Fruit fly (Drosophila melanogaster) whole organism, embryonic: Measurements from ENCODE around the gene CG12224.
A peak's percentile ranks its signal among the peaks of the same experiment; 100 is the strongest.

Experiments used
- Antp ChIP-seq: fragments of 200-800 bp; sonication (Bioruptor generic); optimal IDR thresholded peaks from 3 replicates; lab custom pipeline; 2016; ENCODE audit warnings: missing biosample characterization, missing genetic modification characterization
- Atf6 ChIP-seq: fragments of 200-800 bp; sonication (Bioruptor generic); IDR thresholded peaks from 2 replicates; pipeline ENCODE4 v1.3.6; 2022; ENCODE audit warnings: missing biosample characterization, missing genetic modification characterization
- CG10274 ChIP-seq: fragments of 200-800 bp; sonication (Bioruptor generic); optimal IDR thresholded peaks from 3 replicates; lab custom pipeline; 2017; ENCODE audit warnings: missing biosample characterization, mild to moderate bottlenecking, missing genetic modification characterization
- CG10431 ChIP-seq: fragments of 200-800 bp; sonication (Bioruptor generic); optimal IDR thresholded peaks from 3 replicates; lab custom pipeline; 2018; ENCODE audit warnings: missing biosample characterization, mild to moderate bottlenecking, missing genetic modification characterization
- CG10959 ChIP-seq: fragments of 200-800 bp; sonication (Bioruptor generic); IDR thresholded peaks from 2 replicates; pipeline ENCODE4 v1.3.6; 2022; ENCODE audit warnings: missing biosample characterization, missing genetic modification characterization
- CG11085 ChIP-seq: fragments of 200-800 bp; sonication (Bioruptor generic); IDR thresholded peaks from 2 replicates; pipeline ENCODE4 v1.3.6; 2022; ENCODE audit warnings: missing biosample characterization, missing genetic modification characterization
- CG11247 ChIP-seq: fragments of 200-800 bp; sonication (Bioruptor generic); IDR thresholded peaks from 2 replicates; pipeline ENCODE4 v1.3.6; 2022; ENCODE audit warnings: missing biosample characterization, missing genetic modification characterization
- CG12236 ChIP-seq: fragments of 200-800 bp; sonication (Bioruptor generic); optimal IDR thresholded peaks from 2 replicates; lab custom pipeline; 2016; ENCODE audit warnings: missing biosample characterization, missing genetic modification characterization
- CG14710 ChIP-seq: fragments of 200-800 bp; sonication (Bioruptor generic); optimal IDR thresholded peaks from 3 replicates; lab custom pipeline; 2019; ENCODE audit warnings: missing biosample characterization, mild to moderate bottlenecking, missing genetic modification characterization, moderate library complexity
- CG15269 ChIP-seq: fragments of 200-800 bp; sonication (Bioruptor generic); optimal IDR thresholded peaks from 2 replicates; lab custom pipeline; 2018; ENCODE audit warnings: missing biosample characterization, mild to moderate bottlenecking, missing genetic modification characterization, moderate library complexity
- CG15601 ChIP-seq: fragments of 200-800 bp; sonication (Bioruptor generic); optimal IDR thresholded peaks from 3 replicates; lab custom pipeline; 2019; ENCODE audit warnings: missing biosample characterization, mild to moderate bottlenecking, missing genetic modification characterization, moderate library complexity
- CG17802 ChIP-seq: fragments of 200-800 bp; sonication (Bioruptor generic); optimal IDR thresholded peaks from 2 replicates; lab custom pipeline; 2018; ENCODE audit warnings: missing biosample characterization, mild to moderate bottlenecking, missing genetic modification characterization, moderate library complexity
- CG1792 ChIP-seq: fragments of 200-800 bp; sonication (Bioruptor generic); optimal IDR thresholded peaks from 2 replicates; lab custom pipeline; 2016; ENCODE audit warnings: missing biosample characterization, missing genetic modification characterization
- CG18262 ChIP-seq: fragments of 200-800 bp; optimal IDR thresholded peaks from 3 replicates; lab custom pipeline; 2019; ENCODE audit warnings: missing biosample characterization, mild to moderate bottlenecking, missing genetic modification characterization, moderate library complexity
- CG2129 ChIP-seq: fragments of 200-800 bp; sonication (Bioruptor generic); IDR thresholded peaks from 2 replicates; pipeline ENCODE4 v1.3.6; 2022; ENCODE audit warnings: missing biosample characterization, missing genetic modification characterization; ENCODE audit not compliant: partially characterized antibody
- CG2889 ChIP-seq: fragments of 200-800 bp; sonication (Bioruptor generic); IDR thresholded peaks from 3 replicates; pipeline ENCODE4 v1.3.6; 2022; ENCODE audit warnings: missing biosample characterization, missing genetic modification characterization
- CG31224 ChIP-seq: fragments of 200-800 bp; sonication (Bioruptor generic); IDR thresholded peaks from 2 replicates; pipeline ENCODE4 v1.3.6; 2022; ENCODE audit warnings: missing biosample characterization, missing genetic modification characterization
- CG31365 ChIP-seq: fragments of 200-800 bp; sonication (Bioruptor generic); optimal IDR thresholded peaks from 2 replicates; lab custom pipeline; 2018; ENCODE audit warnings: missing biosample characterization, mild to moderate bottlenecking, missing genetic modification characterization
- CG4404 ChIP-seq: fragments of 200-800 bp; sonication (Bioruptor generic); IDR thresholded peaks from 2 replicates; pipeline ENCODE4 v1.3.6; 2022; ENCODE audit warnings: missing biosample characterization, missing genetic modification characterization
- CG4820 ChIP-seq: fragments of 200-800 bp; sonication (Bioruptor generic); optimal IDR thresholded peaks from 3 replicates; lab custom pipeline; 2016; ENCODE audit warnings: missing biosample characterization, missing genetic modification characterization
- CG6654 ChIP-seq: fragments of 200-800 bp; sonication (Bioruptor generic); optimal IDR thresholded peaks from 2 replicates; lab custom pipeline; 2017; ENCODE audit warnings: missing biosample characterization, mild to moderate bottlenecking, missing genetic modification characterization
- CG6689 ChIP-seq: fragments of 200-800 bp; sonication (Bioruptor generic); IDR thresholded peaks from 2 replicates; pipeline ENCODE4 v1.3.6; 2022; ENCODE audit warnings: missing biosample characterization, missing genetic modification characterization
- CG6765 ChIP-seq: fragments of 200-800 bp; sonication (Bioruptor generic); optimal IDR thresholded peaks from 3 replicates; lab custom pipeline; 2017; ENCODE audit warnings: missing biosample characterization, mild to moderate bottlenecking, missing genetic modification characterization
- CG8089 ChIP-seq: fragments of 200-800 bp; sonication (Bioruptor generic); optimal IDR thresholded peaks from 3 replicates; lab custom pipeline; 2016; ENCODE audit warnings: missing biosample characterization, missing genetic modification characterization
- CG8290 ChIP-seq, 3 experiments: fragments of 200-800 bp; sonication (Bioruptor generic); optimal IDR thresholded peaks; 2 replicates each; lab custom pipeline; 2016 to 2019; ENCODE audit warnings: missing biosample characterization in 3 of 3, missing genetic modification characterization in 3 of 3, mild to moderate bottlenecking in 2 of 3, moderate library complexity in 1 of 3
- CG8924 ChIP-seq: fragments of 200-800 bp; optimal IDR thresholded peaks from 3 replicates; lab custom pipeline; 2019; ENCODE audit warnings: missing biosample characterization, mild to moderate bottlenecking, missing genetic modification characterization, moderate library complexity
- CG9932 ChIP-seq: fragments of 200-800 bp; sonication (Bioruptor generic); IDR thresholded peaks from 2 replicates; pipeline ENCODE4 v1.3.6; 2022; ENCODE audit warnings: missing biosample characterization, missing genetic modification characterization
- Dek ChIP-seq: fragments of 200-800 bp; sonication (Bioruptor generic); optimal IDR thresholded peaks from 3 replicates; lab custom pipeline; 2019; ENCODE audit warnings: missing biosample characterization, mild to moderate bottlenecking, missing genetic modification characterization, moderate library complexity
- Dip2 ChIP-seq: fragments of 200-800 bp; sonication (Bioruptor generic); IDR thresholded peaks from 2 replicates; pipeline ENCODE4 v1.3.6; 2022; ENCODE audit warnings: missing biosample characterization, missing genetic modification characterization
- Gug ChIP-seq: fragments of 200-800 bp; sonication (Bioruptor generic); IDR thresholded peaks from 4 replicates; pipeline ENCODE4 v1.3.6; 2022; ENCODE audit warnings: missing biosample characterization, missing genetic modification characterization
- MBD-R2 ChIP-seq: fragments of 200-800 bp; sonication (Bioruptor generic); IDR thresholded peaks from 2 replicates; pipeline ENCODE4 v1.3.6; 2022; ENCODE audit warnings: missing biosample characterization, missing genetic modification characterization
- MTF-1 ChIP-seq: fragments of 200-800 bp; sonication (Bioruptor generic); optimal IDR thresholded peaks from 2 replicates; lab custom pipeline; 2018; ENCODE audit warnings: missing biosample characterization, mild to moderate bottlenecking, missing genetic modification characterization, borderline replicate concordance
- Ptx1 ChIP-seq: fragments of 200-800 bp; sonication (Bioruptor generic); IDR thresholded peaks from 2 replicates; pipeline ENCODE4 v1.3.6; 2022; ENCODE audit warnings: missing biosample characterization, missing genetic modification characterization
- Side ChIP-seq: fragments of 200-800 bp; sonication (Bioruptor generic); optimal IDR thresholded peaks from 2 replicates; lab custom pipeline; 2016; ENCODE audit warnings: missing biosample characterization, missing genetic modification characterization
- bbx ChIP-seq: fragments of 200-800 bp; sonication (Bioruptor generic); IDR thresholded peaks from 2 replicates; pipeline ENCODE4 v1.3.6; 2022; ENCODE audit warnings: missing biosample characterization, missing genetic modification characterization; ENCODE audit not compliant: partially characterized antibody
- br ChIP-seq: fragments of >200 bp; optimal IDR thresholded peaks from 2 replicates; lab custom pipeline; 2017
- cato ChIP-seq: fragments of 200-800 bp; sonication (Bioruptor generic); optimal IDR thresholded peaks from 2 replicates; lab custom pipeline; 2016; ENCODE audit warnings: missing biosample characterization, missing genetic modification characterization, borderline replicate concordance
- dimm ChIP-seq: fragments of 200-800 bp; sonication (Bioruptor generic); IDR thresholded peaks from 2 replicates; pipeline ENCODE4 v1.3.6; 2022; ENCODE audit warnings: missing biosample characterization, missing genetic modification characterization
- fu2 ChIP-seq: fragments of 200-800 bp; sonication (Bioruptor generic); optimal IDR thresholded peaks from 2 replicates; lab custom pipeline; 2016; ENCODE audit warnings: missing biosample characterization, missing genetic modification characterization
- gem ChIP-seq: fragments of 200-800 bp; sonication (Bioruptor generic); optimal IDR thresholded peaks from 2 replicates; lab custom pipeline; 2019; ENCODE audit warnings: missing biosample characterization, mild to moderate bottlenecking, missing genetic modification characterization, moderate library complexity
- gsb ChIP-seq: fragments of 200-800 bp; sonication (Bioruptor generic); IDR thresholded peaks from 2 replicates; pipeline ENCODE4 v1.3.6; 2022; ENCODE audit warnings: missing biosample characterization, missing genetic modification characterization
- hth ChIP-seq: fragments of >200 bp; optimal IDR thresholded peaks from 2 replicates; lab custom pipeline; 2017; ENCODE audit warnings: inconsistent platforms
- lbe ChIP-seq: fragments of 200-800 bp; sonication (Bioruptor generic); optimal IDR thresholded peaks from 2 replicates; lab custom pipeline; 2016; ENCODE audit warnings: missing biosample characterization, mild to moderate bottlenecking, missing genetic modification characterization
- lov ChIP-seq, 2 experiments: fragments of 200-800 bp in 1 of 2; fragments of >200 bp in 1 of 2; sonication (Bioruptor generic) in 1 of 2; IDR thresholded peaks in 1 of 2; optimal IDR thresholded peaks in 1 of 2; 2 replicates in 1 of 2; 3 replicates in 1 of 2; pipeline versions ENCODE4 v1.3.6 to Lab custom; 2017 to 2022; ENCODE audit warnings: missing biosample characterization in 1 of 2, missing genetic modification characterization in 1 of 2
- peb ChIP-seq: fragments of 200-800 bp; sonication (Bioruptor generic); IDR thresholded peaks from 2 replicates; pipeline ENCODE4 v1.3.6; 2022; ENCODE audit warnings: missing biosample characterization, missing genetic modification characterization
- psq ChIP-seq: fragments of 200-800 bp; sonication (Bioruptor generic); optimal IDR thresholded peaks from 2 replicates; lab custom pipeline; 2017; ENCODE audit warnings: missing biosample characterization, missing genetic modification characterization
- ro ChIP-seq: fragments of 200-800 bp; sonication (Bioruptor generic); IDR thresholded peaks from 2 replicates; pipeline ENCODE4 v1.3.6; 2022; ENCODE audit warnings: missing biosample characterization, missing genetic modification characterization
- stc ChIP-seq: fragments of 200-800 bp; sonication (Bioruptor generic); IDR thresholded peaks from 2 replicates; pipeline ENCODE4 v1.3.6; 2022; ENCODE audit warnings: missing biosample characterization, missing genetic modification characterization
- tll ChIP-seq, 2 experiments: fragments of 200-800 bp in 1 of 2; fragments of >200 bp in 1 of 2; sonication (Bioruptor generic) in 1 of 2; optimal IDR thresholded peaks; 2 replicates each; lab custom pipeline; 2017 to 2019; ENCODE audit warnings: missing biosample characterization in 2 of 2, missing genetic modification characterization in 2 of 2, mild to moderate bottlenecking in 1 of 2, moderate library complexity in 1 of 2
- toy ChIP-seq: fragments of 200-800 bp; sonication (Bioruptor generic); IDR thresholded peaks from 2 replicates; pipeline ENCODE4 v1.3.6; 2022; ENCODE audit warnings: missing biosample characterization, missing genetic modification characterization

The CG12224 gene

dm6 chr3R:11962739-11963214 is 19.1 kb downstream of the CG12224 start, which contains the start of the genes CG3281 and aurA (continued):
- TF ChIP-seq fu2 (GFP tag; lab: Kevin White, UChicago) (peak; percentile 76), CG10431 (GFP tag; lab: Kevin White, UChicago) (no peak), tll (GFP tag; optimal IDR thresholded peaks at IDR 0.05; lab: Kevin White, UChicago) (peak; percentile 70 to 79), bbx (GFP tag; lab: Robert Waterston, UW) (peak; percentile 92), CG31224 (GFP tag; lab: Robert Waterston, UW) (peak; percentile 18; the same call in 1 of the 2 replicates), gem (peak; percentile 78), CG15601 (peak; percentile 57), lov (optimal IDR thresholded peaks at IDR 0.05; lab: Kevin White, UChicago) (no peak), lov (GFP tag; IDR thresholded peaks at IDR 0.05; lab: Robert Waterston, UW) (no peak), CG4820 (GFP tag; lab: Kevin White, UChicago) (peak; percentile 54), lbe (GFP tag; lab: Kevin White, UChicago) (peak; percentile 62), dimm (GFP tag; lab: Robert Waterston, UW) (no peak), CG31365 (tag; lab: Kevin White, UChicago) (no peak), CG15269 (tag; lab: Kevin White, UChicago) (peak; percentile 64), CG8924 (tag; lab: Kevin White, UChicago) (peak; percentile 71), MTF-1 (peak; percentile 7), Dip2 (no peak), Dek (tag; lab: Kevin White, UChicago) (peak; percentile 60), stc (GFP tag; lab: Robert Waterston, UW) (no peak), Antp (GFP tag; lab: Kevin White, UChicago) (peak; percentile 72), CG14710 (peak; percentile 92), CG10959 (GFP tag; lab: Robert Waterston, UW) (no peak), CG6765 (GFP tag; lab: Kevin White, UChicago) (peak; percentile 1), peb (GFP tag; lab: Robert Waterston, UW) (no peak), CG6689 (GFP tag; lab: Robert Waterston, UW) (peak; percentile 35; the same call in 1 of the 2 replicates), CG8089 (GFP tag; lab: Kevin White, UChicago) (peak; percentile 38), cato (GFP tag; lab: Kevin White, UChicago) (peak; percentile 40), Side (GFP tag; lab: Kevin White, UChicago) (peak; percentile 72), CG9932 (GFP tag; lab: Robert Waterston, UW) (peak; percentile 87), CG1792 (GFP tag; lab: Kevin White, UChicago) (peak; percentile 66), CG11085 (peak; percentile 46; the same call in 1 of the 2 replicates), gsb (GFP tag; lab: Robert Waterston, UW) (no peak), hth (lab: Kevin White, UChicago) (no peak), CG12236 (GFP tag; lab: Kevin White, UChicago) (peak; percentile 20), Ptx1 (peak; percentile 66), CG17802 (tag; lab: Kevin White, UChicago) (no peak), br (lab: Kevin White, UChicago) (no peak), CG6654 (GFP tag; lab: Kevin White, UChicago) (no peak), CG4404 (GFP tag; lab: Robert Waterston, UW) (peak; percentile 81), Atf6 (peak; percentile 56), psq (GFP tag; lab: Kevin White, UChicago) (peak; percentile 49), Gug (GFP tag; lab: Robert Waterston, UW) (peak; percentile 57; the same call in 1 of the 4 replicates), CG18262 (tag; lab: Kevin White, UChicago) (peak; percentile 73), CG2129 (GFP tag; lab: Robert Waterston, UW) (peak; percentile 97), CG10274 (GFP tag; lab: Kevin White, UChicago) (no peak), CG11247 (GFP tag; lab: Robert Waterston, UW) (peak; percentile 55), toy (no peak), CG8290 (GFP tag; optimal IDR thresholded peaks at IDR 0.05; lab: Kevin White, UChicago) (peak; percentile 86), CG8290 (tag; optimal IDR thresholded peaks at IDR 0.05; lab: Kevin White, UChicago) (peak; percentile 50 to 72), ro (no peak), CG2889 (GFP tag; lab: Robert Waterston, UW) (no peak), MBD-R2 (GFP tag; lab: Robert Waterston, UW) (peak; percentile 71)
